Fruit fly (Drosophila melanogaster): ENCODE data around the gene Spn77Ba.

Gene Spn77Ba

DNA sequence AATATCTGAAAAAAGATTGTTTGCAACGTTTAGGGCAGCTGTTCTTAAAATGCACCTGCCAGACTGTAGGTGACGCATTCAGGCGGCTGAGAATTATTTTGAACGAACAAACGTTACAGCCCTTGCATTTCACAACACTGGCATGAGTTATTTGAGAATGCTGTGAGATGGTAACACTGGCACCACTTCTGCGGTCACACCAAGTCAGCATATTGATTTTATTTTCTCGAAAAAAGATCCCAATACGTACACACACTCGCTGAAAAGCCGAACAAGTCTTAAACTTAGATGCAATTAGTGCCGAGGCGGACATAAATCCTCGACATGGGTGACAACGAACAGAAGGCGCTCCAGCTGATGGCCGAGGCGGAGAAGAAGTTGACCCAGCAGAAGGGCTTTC is 3.5 kb upstream of the Spn77Ba start, which contains the start of gene alphaSnap (continued):
- no peak for TF ChIP-seq bowl (GFP tag; IDR thresholded peaks at IDR 0.05)
- TF ChIP-seq CG33557 (GFP tag; optimal IDR thresholded peaks at IDR 0.05): no peak
- TF ChIP-seq CG4328 (GFP tag; optimal IDR thresholded peaks at IDR 0.05): no peak
- 0 out of 2 replicates have a peak, but pooled peaks have one; percentile 44 for TF ChIP-seq CG32767 (GFP tag; IDR thresholded peaks at IDR 0.05)
- TF ChIP-seq sna (GFP tag; IDR thresholded peaks at IDR 0.05; ENCODE audit: partially characterized antibody): 0 out of 2 replicates have a peak, but pooled peaks have one; percentile 13
- no peak for TF ChIP-seq odd (GFP tag; optimal IDR thresholded peaks at IDR 0.05)
- TF ChIP-seq Atf-2 (GFP tag; optimal IDR thresholded peaks at IDR 0.05): no peak
- peak; percentile 66 for TF ChIP-seq Elba2 (GFP tag; optimal IDR thresholded peaks at IDR 0.05)
- TF ChIP-seq ci (GFP tag; IDR thresholded peaks at IDR 0.05): peak; percentile 50; the same call in 1 of the 3 replicates
- no peak for TF ChIP-seq unpg (GFP tag; optimal IDR thresholded peaks at IDR 0.05)
- TF ChIP-seq Lhr (GFP tag; optimal IDR thresholded peaks at IDR 0.05): peak; percentile 80
- TF ChIP-seq CG3995 (GFP tag; optimal IDR thresholded peaks at IDR 0.05): peak; percentile 32
- TF ChIP-seq CG31224 (GFP tag; IDR thresholded peaks at IDR 0.05): no peak
- no peak for TF ChIP-seq Hand (GFP tag; optimal IDR thresholded peaks at IDR 0.05)
- TF ChIP-seq CG11247 (GFP tag; IDR thresholded peaks at IDR 0.05): no peak
- no peak for TF ChIP-seq ato (GFP tag; IDR thresholded peaks at IDR 0.05; ENCODE audit: partially characterized antibody)
- no peak; the same call in 1 of the 2 replicates for TF ChIP-seq rib (GFP tag; IDR thresholded peaks at IDR 0.05)
- no peak for TF ChIP-seq dysf (GFP tag; IDR thresholded peaks at IDR 0.05)
- TF ChIP-seq CG9215 (GFP tag; IDR thresholded peaks at IDR 0.05): no peak
- peak; percentile 43; the same call in 1 of the 2 replicates for TF ChIP-seq CG9932 (GFP tag; IDR thresholded peaks at IDR 0.05)
- no peak for TF ChIP-seq BtbVII (GFP tag; optimal IDR thresholded peaks at IDR 0.05)
- no peak for TF ChIP-seq eyg (GFP tag; optimal IDR thresholded peaks at IDR 0.05)
- TF ChIP-seq dmrt99B (tag; optimal IDR thresholded peaks at IDR 0.05): no peak
- no peak for TF ChIP-seq Hr39 (optimal IDR thresholded peaks at IDR 0.05)
- no peak for TF ChIP-seq CG10462 (GFP tag; optimal IDR thresholded peaks at IDR 0.05)
- TF ChIP-seq MTF-1 (GFP tag; optimal IDR thresholded peaks at IDR 0.05; ENCODE audit: borderline replicate concordance): no peak
- TF ChIP-seq chif (GFP tag; optimal IDR thresholded peaks at IDR 0.05): peak in 1 of 2 experiments; percentile 20
- TF ChIP-seq Six4 (GFP tag; optimal IDR thresholded peaks at IDR 0.05): no peak
- no peak for TF ChIP-seq CG7839 (tag; optimal IDR thresholded peaks at IDR 0.05)

DNA sequence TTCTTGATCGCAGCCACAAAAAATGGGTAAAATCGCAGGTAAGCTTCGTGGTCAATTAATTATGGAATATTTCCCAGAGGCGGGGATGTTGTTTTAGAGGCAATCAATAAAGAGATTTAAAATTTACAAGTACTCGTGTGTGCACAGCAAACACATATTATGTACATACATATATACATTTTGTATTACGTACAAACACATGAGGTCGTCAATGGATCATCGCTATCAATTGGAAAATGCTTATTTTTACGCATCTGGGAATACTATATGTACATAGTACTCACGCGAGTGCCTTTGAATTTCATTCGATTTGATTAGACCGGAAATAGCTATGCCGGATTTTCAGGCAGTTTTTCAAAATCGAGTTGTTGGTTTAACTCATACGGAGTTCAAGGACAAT is 761 bp downstream of the Spn77Ba start:
- TF ChIP-seq CG11504 (tag; optimal IDR thresholded peaks at IDR 0.05) (no peak), pb (GFP tag; optimal IDR thresholded peaks at IDR 0.05) (no peak), CG14667 (GFP tag; IDR thresholded peaks at IDR 0.05) (no peak), nmo (GFP tag; optimal IDR thresholded peaks at IDR 0.05) (no peak), eve (GFP tag; optimal IDR thresholded peaks at IDR 0.05) (peak in 1 of 2 experiments; percentile 59), CG8765 (GFP tag; IDR thresholded peaks at IDR 0.05) (no peak), Trl (optimal IDR thresholded peaks at IDR 0.05) (no peak), Trl (GFP tag; optimal IDR thresholded peaks at IDR 0.05) (no peak), hkb (optimal IDR thresholded peaks at IDR 0.05) (no peak), hkb (GFP tag; IDR thresholded peaks at IDR 0.05) (0 out of 2 replicates have a peak, but pooled peaks have one; percentile 11), CG10565 (GFP tag; optimal IDR thresholded peaks at IDR 0.05) (no peak), exex (tag; optimal IDR thresholded peaks at IDR 0.05) (no peak), CG15514 (GFP tag; optimal IDR thresholded peaks at IDR 0.05) (no peak), bsh (GFP tag; optimal IDR thresholded peaks at IDR 0.05) (peak in 1 of 2 experiments; percentile 21), CG33213 (GFP tag; optimal IDR thresholded peaks at IDR 0.05) (no peak), CG7963 (GFP tag; IDR thresholded peaks at IDR 0.05; ENCODE audit: partially characterized antibody) (no peak), fd3F (GFP tag; optimal IDR thresholded peaks at IDR 0.05) (peak; percentile 8), pan (optimal IDR thresholded peaks at IDR 0.05) (no peak), pan (GFP tag; optimal IDR thresholded peaks at IDR 0.05 in 1 of 2, IDR thresholded peaks at IDR 0.05 in 1 of 2) (no peak), lilli (GFP tag; optimal IDR thresholded peaks at IDR 0.05) (no peak), ro (GFP tag; IDR thresholded peaks at IDR 0.05) (no peak), CG1832 (GFP tag; optimal IDR thresholded peaks at IDR 0.05) (no peak), stwl (tag; optimal IDR thresholded peaks at IDR 0.05) (no peak), bigmax (GFP tag; optimal IDR thresholded peaks at IDR 0.05) (no peak)
